Worm (Caenorhabditis elegans) whole organism, young adult: ENCODE data around the gene srlf-20.

Experiments used
- F55B11.4 ChIP-seq: sonication (generic microtip); optimal IDR thresholded peaks from 2 replicates; lab custom pipeline; 2016; ENCODE audit warnings: missing compliant biosample characterization, missing genetic modification characterization, borderline replicate concordance; ENCODE audit not compliant: insufficient read depth
- attf-6 ChIP-seq: fragments of 200-800 bp; sonication (Bioruptor generic); IDR thresholded peaks from 2 replicates; pipeline ENCODE4 v1.3.6; 2022; ENCODE audit warnings: missing genetic modification reagents, missing genetic modification characterization, missing compliant biosample characterization
- ceh-79 ChIP-seq: sonication (generic microtip); optimal IDR thresholded peaks from 2 replicates; lab custom pipeline; 2017; ENCODE audit warnings: mild to moderate bottlenecking, missing genetic modification characterization, missing compliant biosample characterization
- ets-4 ChIP-seq: fragments of 200-800 bp; sonication (Bioruptor generic); optimal IDR thresholded peaks from 2 replicates; lab custom pipeline; 2018; ENCODE audit warnings: mild to moderate bottlenecking, missing genetic modification characterization, missing compliant biosample characterization
- madf-8 ChIP-seq: fragments of 200-800 bp; sonication (Bioruptor generic); conservative IDR thresholded peaks from 2 replicates; pipeline ENCODE4 v1.3.6; 2022; ENCODE audit warnings: missing genetic modification reagents, missing genetic modification characterization, missing compliant biosample characterization
- mcd-1 ChIP-seq: fragments of 200-800 bp; sonication (Bioruptor generic); IDR thresholded peaks from 2 replicates; pipeline ENCODE4 v1.3.6; 2022; ENCODE audit warnings: missing genetic modification reagents, missing genetic modification characterization, missing compliant biosample characterization
- nhr-27 ChIP-seq: fragments of 200-800 bp; sonication (Bioruptor generic); optimal IDR thresholded peaks from 2 replicates; lab custom pipeline; 2018; ENCODE audit warnings: mild to moderate bottlenecking, missing genetic modification characterization, moderate library complexity, missing compliant biosample characterization
- sea-2 ChIP-seq: fragments of 200-800 bp; sonication (Bioruptor generic); IDR thresholded peaks from 2 replicates; pipeline ENCODE4 v1.3.6; 2022; ENCODE audit warnings: missing genetic modification characterization, missing compliant biosample characterization
- snpc-4 ChIP-seq, 5 experiments: fragments of 150-350 bp in 1 of 5; sonication (generic microtip) in 4 of 5; optimal IDR thresholded peaks; 2 replicates each; lab custom pipeline; 2014 to 2018; ENCODE audit warnings: missing genetic modification characterization in 5 of 5, missing biosample characterization in 3 of 5, antibody characterized with exemption in 2 of 5, mild to moderate bottlenecking in 2 of 5, missing compliant biosample characterization in 2 of 5, missing genotype in 2 of 5, moderate library complexity in 2 of 5, missing genetic modification reagents in 1 of 5
- ztf-22 ChIP-seq: fragments of 200-800 bp; sonication (Bioruptor generic); optimal IDR thresholded peaks from 2 replicates; lab custom pipeline; 2018; ENCODE audit warnings: mild to moderate bottlenecking, missing genetic modification characterization, moderate library complexity, missing compliant biosample characterization

DNA sequence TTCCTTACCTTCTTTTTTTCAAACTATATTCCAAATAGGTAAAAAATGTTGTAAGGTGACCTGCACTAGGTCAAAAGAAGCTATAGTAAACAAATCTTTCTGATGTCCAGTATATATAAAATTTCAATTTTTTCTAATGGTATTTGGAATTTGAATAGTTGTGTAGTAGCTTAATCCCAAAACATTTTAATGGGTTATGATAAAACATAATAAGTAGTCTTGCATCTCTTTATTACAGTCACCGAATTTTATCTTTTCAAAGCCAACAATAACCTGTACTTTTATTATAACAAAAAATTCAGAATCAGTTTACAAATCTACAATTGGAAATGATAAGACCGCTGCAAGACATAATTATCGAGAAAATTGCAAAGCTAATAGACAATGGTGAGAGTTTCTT lies 23.7 kb downstream of the srlf-20 start, which contains the start of gene H24K24.2:
- no peak for TF ChIP-seq F55B11.4 (tag; lab: Kevin White, UChicago)
- TF ChIP-seq nhr-27 (tag; lab: Kevin White, UChicago), result no peak
- no peak for TF ChIP-seq attf-6
- TF ChIP-seq ets-4 (GFP tag; lab: Kevin White, UChicago), result no peak
- TF ChIP-seq sea-2, result no peak
- no peak for TF ChIP-seq ztf-22
- no peak for TF ChIP-seq madf-8
- TF ChIP-seq snpc-4 (GFP tag; optimal IDR thresholded peaks at IDR 0.05; lab: Kevin White, UChicago), result no peak
- no peak for TF ChIP-seq snpc-4 (tag; optimal IDR thresholded peaks at IDR 0.05; lab: Kevin White, UChicago)
- TF ChIP-seq mcd-1 (GFP tag; lab: Robert Waterston, UW), result no peak
- no peak for TF ChIP-seq ceh-79 (tag; lab: Kevin White, UChicago)
